Worm (Caenorhabditis elegans) whole organism, early embryonic: ENCODE measurements around the gene C05C12.1.

Experiments used
- F13C5.2 ChIP-seq: sonication (generic microtip); optimal IDR thresholded peaks from 2 replicates; lab custom pipeline; 2017; ENCODE audit warnings: mild to moderate bottlenecking, missing genetic modification characterization, inconsistent platforms, missing compliant biosample characterization
- ama-1 ChIP-seq: fragments of 150-350 bp; optimal IDR thresholded peaks from 2 replicates; lab custom pipeline; 2014
- ceh-13 ChIP-seq: fragments of 200-800 bp; sonication (Bioruptor generic); optimal IDR thresholded peaks from 2 replicates; lab custom pipeline; 2018; ENCODE audit warnings: mild to moderate bottlenecking, missing genetic modification characterization, missing compliant biosample characterization
- flt-1 ChIP-seq: fragments of 200-800 bp; sonication (Bioruptor generic); IDR thresholded peaks from 2 replicates; pipeline ENCODE4 v1.3.6; 2022; ENCODE audit warnings: missing genetic modification characterization, missing compliant biosample characterization
- hnd-1 ChIP-seq: sonication (generic microtip); optimal IDR thresholded peaks from 2 replicates; lab custom pipeline; 2016; ENCODE audit warnings: missing genetic modification characterization, missing compliant biosample characterization
- pes-1 ChIP-seq: fragments of 200-800 bp; sonication (Bioruptor generic); IDR thresholded peaks from 2 replicates; pipeline ENCODE4 v1.3.6; 2022; ENCODE audit warnings: missing genetic modification reagents, missing genetic modification characterization, missing compliant biosample characterization
- scrt-1 ChIP-seq: fragments of 200-800 bp; sonication (Bioruptor generic); IDR thresholded peaks from 2 replicates; pipeline ENCODE4 v1.3.6; 2022; ENCODE audit warnings: missing genetic modification characterization, missing compliant biosample characterization
- tbx-11 ChIP-seq: fragments of 200-800 bp; sonication (Bioruptor generic); IDR thresholded peaks from 2 replicates; pipeline ENCODE4 v1.3.6; 2022; ENCODE audit warnings: missing genetic modification characterization, missing compliant biosample characterization

- TF ChIP-seq ama-1 (lab: Kevin White, UChicago), result no peak
- no peak for TF ChIP-seq F13C5.2
- TF ChIP-seq ceh-13 (GFP tag; lab: Kevin White, UChicago), result no peak
- TF ChIP-seq tbx-11, result no peak
- TF ChIP-seq hnd-1, result no peak
- TF ChIP-seq flt-1 (GFP tag; lab: Robert Waterston, UW), result no peak
- no peak for TF ChIP-seq scrt-1 (GFP tag; lab: Robert Waterston, UW)
- TF ChIP-seq pes-1 (GFP tag; lab: Robert Waterston, UW), result no peak
Measured at ce11 chrIV:11229013-11229412, 24.8 kb upstream of the C05C12.1 start.
